Worm (Caenorhabditis elegans) whole organism, young adult: ENCODE measurements around the gene ppgn-1.

ENCODE experiments used
- D2030.7 ChIP-seq: fragments of 200-800 bp; sonication (Bioruptor generic); IDR thresholded peaks from 2 replicates; pipeline ENCODE4 v1.3.6; 2022; ENCODE audit warnings: missing genetic modification reagents, missing genetic modification characterization, missing compliant biosample characterization
- F10E7.11 ChIP-seq: sonication (generic microtip); optimal IDR thresholded peaks from 2 replicates; lab custom pipeline; 2017; ENCODE audit warnings: mild to moderate bottlenecking, missing genetic modification characterization, moderate library complexity, missing compliant biosample characterization
- F22D6.2 ChIP-seq: sonication (generic microtip); optimal IDR thresholded peaks from 2 replicates; lab custom pipeline; 2016; ENCODE audit warnings: mild to moderate bottlenecking, missing genetic modification characterization, missing compliant biosample characterization
- F23B12.7 ChIP-seq: sonication (generic microtip); optimal IDR thresholded peaks from 2 replicates; lab custom pipeline; 2017; ENCODE audit warnings: missing genetic modification characterization, mild to moderate bottlenecking, missing compliant biosample characterization, antibody characterized with exemption, moderate library complexity; ENCODE audit not compliant: insufficient read depth
- F33H1.4 ChIP-seq: fragments of 200-800 bp; sonication (Bioruptor generic); IDR thresholded peaks from 2 replicates; pipeline ENCODE4 v1.3.6; 2022; ENCODE audit warnings: missing genetic modification reagents, missing genetic modification characterization, missing compliant biosample characterization
- F37B4.10 ChIP-seq: fragments of 200-800 bp; sonication (Bioruptor generic); IDR thresholded peaks from 2 replicates; pipeline ENCODE4 v1.3.6; 2022; ENCODE audit warnings: missing genetic modification characterization, missing compliant biosample characterization
- F55B11.4 ChIP-seq: sonication (generic microtip); optimal IDR thresholded peaks from 2 replicates; lab custom pipeline; 2016; ENCODE audit warnings: missing compliant biosample characterization, missing genetic modification characterization, borderline replicate concordance; ENCODE audit not compliant: insufficient read depth
- F57A8.1 ChIP-seq: fragments of 200-800 bp; sonication (Bioruptor generic); optimal IDR thresholded peaks from 2 replicates; lab custom pipeline; 2018; ENCODE audit warnings: mild to moderate bottlenecking, missing genetic modification characterization, moderate library complexity, missing compliant biosample characterization
- K11D2.4 ChIP-seq: fragments of 200-800 bp; sonication (Bioruptor generic); IDR thresholded peaks from 2 replicates; pipeline ENCODE4 v1.3.6; 2022; ENCODE audit warnings: missing genetic modification reagents, missing genetic modification characterization, missing compliant biosample characterization
- Y79H2A.3 ChIP-seq: fragments of 200-800 bp; sonication (Bioruptor generic); conservative IDR thresholded peaks from 2 replicates; pipeline ENCODE4 v1.3.6; 2022; ENCODE audit warnings: missing genetic modification reagents, missing genetic modification characterization, missing compliant biosample characterization
- ama-1 ChIP-seq, 3 experiments: fragments of 150-350 bp in 1 of 3; sonication (generic microtip) in 2 of 3; optimal IDR thresholded peaks; 2 replicates each; lab custom pipeline; 2014 to 2018; ENCODE audit warnings: missing biosample characterization in 2 of 3, missing genetic modification characterization in 2 of 3, missing genetic modification reagents in 2 of 3
- aptf-3 ChIP-seq: fragments of 200-800 bp; sonication (Bioruptor generic); IDR thresholded peaks from 2 replicates; pipeline ENCODE4 v1.3.6; 2022; ENCODE audit warnings: missing genetic modification characterization, missing compliant biosample characterization
- athp-1 ChIP-seq: sonication (generic microtip); optimal IDR thresholded peaks from 2 replicates; lab custom pipeline; 2017; ENCODE audit warnings: mild to moderate bottlenecking, missing genetic modification characterization, missing compliant biosample characterization
- bed-1 ChIP-seq: fragments of 200-800 bp; sonication (Bioruptor generic); IDR thresholded peaks from 2 replicates; pipeline ENCODE4 v1.3.6; 2022; ENCODE audit warnings: missing genetic modification reagents, missing genetic modification characterization, missing compliant biosample characterization
- ccch-3 ChIP-seq: fragments of 200-800 bp; sonication (Bioruptor generic); optimal IDR thresholded peaks from 2 replicates; lab custom pipeline; 2018; ENCODE audit warnings: mild to moderate bottlenecking, missing genetic modification characterization, missing compliant biosample characterization
- cebp-1 ChIP-seq, 2 experiments: fragments of 200-800 bp in 1 of 2; sonication (Bioruptor generic) in 1 of 2; sonication (generic microtip) in 1 of 2; IDR thresholded peaks in 1 of 2; optimal IDR thresholded peaks in 1 of 2; 2 replicates each; pipeline versions ENCODE4 v1.3.6 to Lab custom; 2017 to 2022; ENCODE audit warnings: missing compliant biosample characterization in 2 of 2, missing genetic modification characterization in 2 of 2, mild to moderate bottlenecking in 1 of 2, missing genetic modification reagents in 1 of 2, moderate library complexity in 1 of 2
- ceh-27 ChIP-seq: fragments of 200-800 bp; sonication (Bioruptor generic); optimal IDR thresholded peaks from 2 replicates; lab custom pipeline; 2018; ENCODE audit warnings: mild to moderate bottlenecking, missing genetic modification characterization, moderate library complexity, missing compliant biosample characterization
- ceh-40 ChIP-seq: fragments of 200-800 bp; sonication (Bioruptor generic); IDR thresholded peaks from 2 replicates; pipeline ENCODE4 v1.3.6; 2022; ENCODE audit warnings: missing genetic modification characterization, missing compliant biosample characterization
- ceh-58 ChIP-seq: fragments of 200-800 bp; sonication (Bioruptor generic); IDR thresholded peaks from 2 replicates; pipeline ENCODE4 v1.3.6; 2022; ENCODE audit warnings: missing genetic modification characterization, missing compliant biosample characterization
- ceh-79 ChIP-seq: sonication (generic microtip); optimal IDR thresholded peaks from 2 replicates; lab custom pipeline; 2017; ENCODE audit warnings: mild to moderate bottlenecking, missing genetic modification characterization, missing compliant biosample characterization
- ceh-91 ChIP-seq: fragments of 200-800 bp; sonication (Bioruptor generic); IDR thresholded peaks from 2 replicates; pipeline ENCODE4 v1.3.6; 2022; ENCODE audit warnings: missing genetic modification reagents, missing genetic modification characterization, missing compliant biosample characterization
- dpff-1 ChIP-seq: sonication (generic microtip); optimal IDR thresholded peaks from 2 replicates; lab custom pipeline; 2017; ENCODE audit warnings: mild to moderate bottlenecking, missing genetic modification characterization, missing compliant biosample characterization
- dpl-1 ChIP-seq: fragments of 150-350 bp; optimal IDR thresholded peaks from 2 replicates; lab custom pipeline; 2014; ENCODE audit warnings: missing biosample characterization, missing genetic modification reagents, missing genetic modification characterization
- egl-18 ChIP-seq: fragments of 200-800 bp; sonication (Bioruptor generic); IDR thresholded peaks from 2 replicates; pipeline ENCODE4 v1.3.6; 2022; ENCODE audit warnings: missing genetic modification reagents, missing genetic modification characterization, missing compliant biosample characterization
- egl-44 ChIP-seq: fragments of 200-800 bp; sonication (Bioruptor generic); IDR thresholded peaks from 2 replicates; pipeline ENCODE4 v1.3.6; 2022; ENCODE audit warnings: missing genetic modification reagents, missing genetic modification characterization, missing compliant biosample characterization
- ets-4 ChIP-seq: fragments of 200-800 bp; sonication (Bioruptor generic); optimal IDR thresholded peaks from 2 replicates; lab custom pipeline; 2018; ENCODE audit warnings: mild to moderate bottlenecking, missing genetic modification characterization, missing compliant biosample characterization
- hlh-26 ChIP-seq: fragments of 200-800 bp; sonication (Bioruptor generic); conservative IDR thresholded peaks from 2 replicates; pipeline ENCODE4 v1.3.6; 2022; ENCODE audit warnings: missing genetic modification reagents, missing genetic modification characterization, missing compliant biosample characterization
- hmg-20 ChIP-seq: fragments of 200-800 bp; sonication (Bioruptor generic); IDR thresholded peaks from 2 replicates; pipeline ENCODE4 v1.3.6; 2022; ENCODE audit warnings: missing genetic modification reagents, missing genetic modification characterization, missing compliant biosample characterization
- hrde-1 ChIP-seq: sonication (generic microtip); optimal IDR thresholded peaks from 2 replicates; lab custom pipeline; 2016; ENCODE audit warnings: missing genetic modification characterization, mild to moderate bottlenecking, missing compliant biosample characterization, moderate library complexity, missing genotype, missing genetic modification reagents, borderline replicate concordance
- hsf-1 ChIP-seq: fragments of 200-800 bp; sonication (Bioruptor generic); IDR thresholded peaks from 2 replicates; pipeline ENCODE4 v1.3.6; 2022; ENCODE audit warnings: missing genetic modification reagents, missing genetic modification characterization, missing compliant biosample characterization
- lag-1 ChIP-seq: fragments of 200-800 bp; sonication (Bioruptor generic); IDR thresholded peaks from 2 replicates; pipeline ENCODE4 v1.3.6; 2022; ENCODE audit warnings: missing genetic modification reagents, missing genetic modification characterization, missing compliant biosample characterization
- lir-1 ChIP-seq: fragments of 200-800 bp; sonication (Bioruptor generic); conservative IDR thresholded peaks from 2 replicates; pipeline ENCODE4 v1.3.6; 2022; ENCODE audit warnings: missing genetic modification reagents, missing genetic modification characterization, missing compliant biosample characterization
- madf-3 ChIP-seq: fragments of 200-800 bp; sonication (Bioruptor generic); IDR thresholded peaks from 2 replicates; pipeline ENCODE4 v1.3.6; 2022; ENCODE audit warnings: missing genetic modification reagents, missing genetic modification characterization, missing compliant biosample characterization
- mxl-1 ChIP-seq: sonication (generic microtip); optimal IDR thresholded peaks from 2 replicates; lab custom pipeline; 2016; ENCODE audit warnings: missing genetic modification characterization, missing compliant biosample characterization
- nfyb-1 ChIP-seq: fragments of 200-800 bp; sonication (Bioruptor generic); IDR thresholded peaks from 2 replicates; pipeline ENCODE4 v1.3.6; 2022; ENCODE audit warnings: missing genetic modification reagents, missing genetic modification characterization, missing compliant biosample characterization
- nhr-90 ChIP-seq: sonication (generic microtip); optimal IDR thresholded peaks from 2 replicates; lab custom pipeline; 2016; ENCODE audit warnings: missing genotype, mild to moderate bottlenecking, missing genetic modification characterization, missing compliant biosample characterization
- pha-4 ChIP-seq: fragments of 150-350 bp; sonication (generic microtip); optimal IDR thresholded peaks from 2 replicates; lab custom pipeline; 2014; ENCODE audit warnings: missing biosample characterization, missing genetic modification reagents, missing genetic modification characterization
- sdz-38 ChIP-seq: sonication (generic microtip); optimal IDR thresholded peaks from 2 replicates; lab custom pipeline; 2016; ENCODE audit warnings: missing genotype, missing genetic modification characterization, missing compliant biosample characterization
- snpc-1.1 ChIP-seq: sonication (generic microtip); optimal IDR thresholded peaks from 2 replicates; lab custom pipeline; 2017; ENCODE audit warnings: missing genetic modification characterization, mild to moderate bottlenecking, missing compliant biosample characterization, antibody characterized with exemption, moderate library complexity, missing genotype, missing genetic modification reagents; ENCODE audit not compliant: insufficient read depth
- xnd-1 ChIP-seq: sonication (generic microtip); optimal IDR thresholded peaks from 2 replicates; lab custom pipeline; 2016; ENCODE audit warnings: missing genotype, missing genetic modification reagents, missing genetic modification characterization, missing compliant biosample characterization
- zfh-2 ChIP-seq: fragments of 200-800 bp; sonication (Bioruptor generic); conservative IDR thresholded peaks from 2 replicates; pipeline ENCODE4 v1.3.6; 2022; ENCODE audit warnings: missing genetic modification reagents, missing genetic modification characterization, missing compliant biosample characterization
- zim-3 ChIP-seq: sonication (generic microtip); optimal IDR thresholded peaks from 2 replicates; lab custom pipeline; 2017; ENCODE audit warnings: mild to moderate bottlenecking, missing genetic modification characterization, moderate library complexity, missing compliant biosample characterization
- ztf-6 ChIP-seq: fragments of 200-800 bp; sonication (Bioruptor generic); IDR thresholded peaks from 2 replicates; pipeline ENCODE4 v1.3.6; 2022; ENCODE audit warnings: missing genetic modification reagents, missing genetic modification characterization, missing compliant biosample characterization

Gene ppgn-1

DNA sequence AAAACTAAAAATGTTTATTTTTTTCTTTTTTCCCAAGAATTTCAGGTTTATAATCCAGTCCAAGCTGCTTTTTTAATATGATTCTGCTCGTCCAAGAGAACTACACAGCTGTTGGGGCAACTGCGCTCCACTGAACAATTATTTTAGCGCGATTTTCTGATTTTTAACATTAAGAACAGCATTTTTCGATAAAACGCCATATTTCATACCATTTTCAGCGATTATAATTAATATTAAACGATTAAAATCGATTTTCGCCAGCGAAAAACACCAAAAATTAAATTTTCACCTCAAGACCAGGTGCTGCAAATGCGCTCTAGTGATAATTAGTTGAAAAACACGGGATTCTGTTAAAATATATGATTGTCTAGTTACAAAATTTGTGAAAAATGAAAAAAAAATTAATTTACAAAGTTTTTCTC is 41.5 kb upstream of the ppgn-1 start (continued):
- TF ChIP-seq lir-1 (no peak), hmg-20 (GFP tag; lab: Robert Waterston, UW) (no peak), ceh-58 (GFP tag; lab: Robert Waterston, UW) (no peak), F33H1.4 (GFP tag; lab: Robert Waterston, UW) (peak; percentile 25; the same call in 1 of the 2 replicates), bed-1 (GFP tag; lab: Robert Waterston, UW) (no peak), aptf-3 (GFP tag; lab: Robert Waterston, UW) (no peak), athp-1 (tag; lab: Kevin White, UChicago) (peak; percentile 86), F23B12.7 (peak; percentile 26), snpc-1.1 (tag; lab: Kevin White, UChicago) (peak; percentile 35), egl-18 (GFP tag; lab: Robert Waterston, UW) (0 out of 2 replicates have a peak, but pooled peaks have one; percentile 60), pha-4 (tag; lab: Kevin White, UChicago) (no peak), D2030.7 (GFP tag; lab: Robert Waterston, UW) (peak; percentile 41; the same call in 1 of the 2 replicates), Y79H2A.3 (GFP tag; lab: Robert Waterston, UW) (no peak; the same call in 1 of the 2 replicates), K11D2.4 (no peak), ama-1 (optimal IDR thresholded peaks at IDR 0.05; lab: Kevin White, UChicago) (no peak), ama-1 (GFP tag; optimal IDR thresholded peaks at IDR 0.05; lab: Kevin White, UChicago) (no peak), hsf-1 (GFP tag; lab: Robert Waterston, UW) (peak; percentile 62; the same call in 1 of the 2 replicates), ets-4 (no peak), madf-3 (GFP tag; lab: Robert Waterston, UW) (no peak), F10E7.11 (tag; lab: Kevin White, UChicago) (peak; percentile 46), ceh-27 (GFP tag; lab: Kevin White, UChicago) (no peak), ccch-3 (GFP tag; lab: Kevin White, UChicago) (no peak), F57A8.1 (GFP tag; lab: Kevin White, UChicago) (no peak), ztf-6 (GFP tag; lab: Robert Waterston, UW) (no peak), nhr-90 (tag; lab: Kevin White, UChicago) (no peak), ceh-40 (GFP tag; lab: Robert Waterston, UW) (no peak), dpl-1 (no peak), lag-1 (GFP tag; lab: Robert Waterston, UW) (no peak)
- TF ChIP-seq, all 124 proteins: peak for 48

DNA sequence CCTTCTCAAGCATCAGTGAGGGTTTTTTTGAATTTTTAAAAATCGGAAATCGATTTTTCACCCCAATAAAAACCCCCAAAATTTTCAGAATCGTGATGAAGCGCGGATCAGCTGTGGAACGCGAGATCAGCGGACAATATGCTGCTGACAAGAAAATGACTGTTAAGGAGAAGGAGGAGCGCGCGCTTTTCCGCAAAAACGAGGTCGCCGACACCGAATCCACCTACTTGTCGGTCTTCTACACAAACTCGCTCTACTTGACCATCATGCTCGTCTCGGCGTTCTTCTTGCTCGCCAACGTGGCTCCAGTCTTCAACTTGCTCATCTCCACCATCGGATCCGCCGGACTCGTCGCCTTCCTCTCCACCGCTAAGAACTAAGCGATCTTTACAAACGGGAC is 41.0 kb upstream of the ppgn-1 start:
- TF ChIP-seq egl-44 (GFP tag; lab: Robert Waterston, UW) (no peak), zfh-2 (GFP tag; lab: Robert Waterston, UW) (peak; percentile 57; the same call in 1 of the 2 replicates), egl-18 (GFP tag; lab: Robert Waterston, UW) (0 out of 2 replicates have a peak, but pooled peaks have one; percentile 17)

DNA sequence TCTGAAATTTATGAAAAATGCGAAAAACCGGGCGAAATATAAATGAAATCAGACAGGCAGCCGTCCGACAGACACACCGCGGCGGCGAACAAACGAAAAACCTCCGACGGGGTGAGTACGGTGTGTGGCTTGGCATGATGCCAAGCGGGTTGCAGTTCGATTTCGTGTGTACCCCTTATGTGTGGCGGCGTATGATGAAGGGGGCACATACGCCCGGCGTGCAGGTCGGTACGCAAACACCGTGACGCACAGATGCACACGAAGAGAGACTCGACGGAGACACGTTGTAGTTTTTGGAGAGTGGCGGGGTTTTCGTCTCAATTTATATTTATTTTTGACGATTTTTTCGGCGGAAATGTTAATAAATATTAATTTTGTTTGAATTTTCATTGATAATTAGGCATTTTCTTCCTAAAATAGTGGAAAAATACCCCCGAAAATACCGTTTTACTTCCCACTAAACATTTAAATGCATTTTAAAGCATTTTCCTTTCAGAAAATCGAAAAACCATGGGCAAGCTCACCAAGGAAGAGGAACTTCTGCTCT is 40.3 kb upstream of the ppgn-1 start, which contains the start of gene trap-3:
trap-3 (plus strand) TSS at position 497 of the 547 bp plus-strand sequence.
- TF ChIP-seq xnd-1 (tag; lab: Kevin White, UChicago): peak; percentile 52
- no peak for TF ChIP-seq sdz-38 (tag; lab: Kevin White, UChicago)
- TF ChIP-seq nfyb-1 (GFP tag; lab: Robert Waterston, UW): peak; percentile 99
- TF ChIP-seq K11D2.4: peak; percentile 94
- TF ChIP-seq F55B11.4 (tag; lab: Kevin White, UChicago): no peak
- TF ChIP-seq ceh-27 (GFP tag; lab: Kevin White, UChicago): peak; percentile 97
- no peak for TF ChIP-seq mxl-1 (tag; lab: Kevin White, UChicago)
- TF ChIP-seq F33H1.4 (GFP tag; lab: Robert Waterston, UW): peak; percentile 83
- peak; percentile 38 for TF ChIP-seq zim-3
- peak; percentile 86 for TF ChIP-seq F22D6.2 (tag; lab: Kevin White, UChicago)
- peak; percentile 88 for TF ChIP-seq ceh-91 (GFP tag; lab: Robert Waterston, UW)
- peak; percentile 72 for TF ChIP-seq hrde-1
- peak; percentile 78 for TF ChIP-seq cebp-1 (GFP tag; IDR thresholded peaks at IDR 0.05; lab: Robert Waterston, UW)
- TF ChIP-seq cebp-1 (tag; optimal IDR thresholded peaks at IDR 0.05; lab: Kevin White, UChicago): peak; percentile 94
- peak; percentile 47 for TF ChIP-seq ceh-79
- TF ChIP-seq hlh-26 (GFP tag; lab: Robert Waterston, UW): no peak
- TF ChIP-seq F37B4.10 (GFP tag; lab: Robert Waterston, UW): 0 out of 2 replicates have a peak, but pooled peaks have one; percentile 87
- no peak for TF ChIP-seq dpff-1 (tag; lab: Kevin White, UChicago)
- TF ChIP-seq egl-44 (GFP tag; lab: Robert Waterston, UW): peak; percentile 95
- TF ChIP-seq dpl-1: peak; percentile 66
- TF ChIP-seq pha-4 (tag; lab: Kevin White, UChicago): no peak
